Fruit fly (Drosophila melanogaster) whole organism, pupa: Measurements from ENCODE around the gene HLH3B.

Experiments used
- CG10348 ChIP-seq: fragments of 200-800 bp; sonication (Bioruptor generic); IDR thresholded peaks from 2 replicates; pipeline ENCODE4 v1.3.6; 2022; ENCODE audit warnings: missing biosample characterization, missing genetic modification characterization
- CG13204 ChIP-seq: fragments of 200-800 bp; sonication (Bioruptor generic); optimal IDR thresholded peaks from 2 replicates; lab custom pipeline; 2018; ENCODE audit warnings: missing biosample characterization, mild to moderate bottlenecking, missing genetic modification characterization, moderate library complexity
- CG15710 ChIP-seq: fragments of 200-800 bp; sonication (Bioruptor generic); optimal IDR thresholded peaks from 2 replicates; lab custom pipeline; 2018; ENCODE audit warnings: missing biosample characterization, mild to moderate bottlenecking, missing genetic modification characterization, moderate library complexity
- CG17806 ChIP-seq: fragments of 200-800 bp; sonication (Bioruptor generic); optimal IDR thresholded peaks from 2 replicates; lab custom pipeline; 2018; ENCODE audit warnings: missing biosample characterization, mild to moderate bottlenecking, missing genetic modification characterization, moderate library complexity
- CG32121 ChIP-seq: fragments of 200-800 bp; sonication (Bioruptor generic); IDR thresholded peaks from 2 replicates; pipeline ENCODE4 v1.3.6; 2022; ENCODE audit warnings: missing biosample characterization, missing genetic modification characterization
- CG34367 ChIP-seq: fragments of 200-800 bp; sonication (Bioruptor generic); optimal IDR thresholded peaks from 2 replicates; lab custom pipeline; 2018; ENCODE audit warnings: missing biosample characterization, mild to moderate bottlenecking, missing genetic modification characterization
- CG4496 ChIP-seq: fragments of 200-800 bp; sonication (Bioruptor generic); IDR thresholded peaks from 3 replicates; pipeline ENCODE4 v1.3.6; 2022; ENCODE audit warnings: missing biosample characterization, missing genetic modification characterization
- CG8159 ChIP-seq: fragments of 200-800 bp; sonication (Bioruptor generic); optimal IDR thresholded peaks from 3 replicates; lab custom pipeline; 2018; ENCODE audit warnings: missing biosample characterization, mild to moderate bottlenecking, missing genetic modification characterization, moderate library complexity
- CG9948 ChIP-seq: fragments of 200-800 bp; sonication (Bioruptor generic); optimal IDR thresholded peaks from 2 replicates; lab custom pipeline; 2018; ENCODE audit warnings: missing biosample characterization, mild to moderate bottlenecking, missing genetic modification characterization, moderate library complexity
- D1 ChIP-seq: fragments of 200-800 bp; sonication (Bioruptor generic); optimal IDR thresholded peaks from 2 replicates; lab custom pipeline; 2018; ENCODE audit warnings: missing biosample characterization, mild to moderate bottlenecking, missing genetic modification characterization, moderate library complexity
- EcR ChIP-seq: fragments of 200-800 bp; sonication (Bioruptor generic); optimal IDR thresholded peaks from 3 replicates; lab custom pipeline; 2019; ENCODE audit warnings: missing biosample characterization, missing genetic modification characterization, mild to moderate bottlenecking, moderate library complexity, missing genetic modification reagents
- Pif1A ChIP-seq: fragments of 200-800 bp; sonication (Bioruptor generic); optimal IDR thresholded peaks from 3 replicates; lab custom pipeline; 2016; ENCODE audit warnings: missing biosample characterization, missing genetic modification characterization
- Snoo ChIP-seq: fragments of 200-800 bp; sonication (Bioruptor generic); optimal IDR thresholded peaks from 3 replicates; lab custom pipeline; 2017; ENCODE audit warnings: missing biosample characterization, mild to moderate bottlenecking, missing genetic modification characterization, inconsistent platforms
- gl ChIP-seq: fragments of 200-800 bp; sonication (Bioruptor generic); optimal IDR thresholded peaks from 2 replicates; lab custom pipeline; 2018; ENCODE audit warnings: missing biosample characterization, mild to moderate bottlenecking, missing genetic modification characterization

DNA sequence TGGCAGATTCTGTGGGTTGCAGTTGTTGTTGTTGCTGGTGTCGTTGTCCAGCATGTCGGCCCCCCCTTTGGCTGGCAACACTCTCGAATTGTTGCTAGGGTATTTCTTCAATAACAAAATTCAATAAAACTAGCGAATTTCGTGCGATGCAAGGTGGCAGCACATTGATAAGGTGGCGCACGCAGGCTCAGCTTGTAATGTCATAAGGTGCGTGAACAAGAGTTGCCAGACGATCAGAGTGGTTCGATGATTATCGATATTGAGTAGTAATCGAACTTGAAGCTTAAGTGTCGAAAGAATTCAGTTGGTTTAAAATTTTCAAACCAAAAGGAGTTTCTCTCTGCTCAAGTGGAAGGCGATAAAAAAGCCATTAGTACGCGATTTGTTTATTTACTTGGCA, 38.6 kb upstream of the HLH3B start, which contains the start of gene CG2701:
- TF ChIP-seq Pif1A (GFP tag; lab: Kevin White, UChicago) (no peak), Snoo (tag; lab: Kevin White, UChicago) (no peak), CG13204 (GFP tag; lab: Kevin White, UChicago) (no peak), D1 (tag; lab: Kevin White, UChicago) (no peak), EcR (GFP tag; lab: Kevin White, UChicago) (no peak), CG10348 (GFP tag; lab: Robert Waterston, UW) (no peak), CG17806 (tag; lab: Kevin White, UChicago) (no peak), CG15710 (tag; lab: Kevin White, UChicago) (no peak), CG9948 (tag; lab: Kevin White, UChicago) (no peak), gl (tag; lab: Kevin White, UChicago) (no peak), CG32121 (GFP tag; lab: Robert Waterston, UW) (no peak), CG34367 (no peak), CG4496 (GFP tag; lab: Robert Waterston, UW) (no peak), CG8159 (no peak)
